Fruit fly (Drosophila melanogaster) whole organism, embryonic: Measurements from ENCODE around the gene Rrp45.
A peak's percentile ranks its signal among the peaks of the same experiment; 100 is the strongest.

Experiments
- Atf3 ChIP-seq: fragments of 200-800 bp; sonication (Bioruptor generic); optimal IDR thresholded peaks from 3 replicates; lab custom pipeline; 2016; ENCODE audit warnings: missing biosample characterization, missing genetic modification characterization
- CG10321 ChIP-seq: fragments of 200-800 bp; sonication (Bioruptor generic); IDR thresholded peaks from 2 replicates; pipeline ENCODE4 v1.3.6; 2022; ENCODE audit warnings: missing biosample characterization, missing genetic modification characterization
- CG15269 ChIP-seq: fragments of 200-800 bp; sonication (Bioruptor generic); optimal IDR thresholded peaks from 2 replicates; lab custom pipeline; 2018; ENCODE audit warnings: missing biosample characterization, mild to moderate bottlenecking, missing genetic modification characterization, moderate library complexity
- CG1603 ChIP-seq: fragments of 200-800 bp; sonication (Bioruptor generic); optimal IDR thresholded peaks from 2 replicates; lab custom pipeline; 2019; ENCODE audit warnings: missing biosample characterization, mild to moderate bottlenecking, missing genetic modification characterization, moderate library complexity
- CG16813 ChIP-seq: fragments of 200-800 bp; sonication (Bioruptor generic); IDR thresholded peaks from 3 replicates; pipeline ENCODE4 v1.3.6; 2022; ENCODE audit warnings: missing biosample characterization, missing genetic modification characterization; ENCODE audit not compliant: partially characterized antibody
- CG16863 ChIP-seq: fragments of 200-800 bp; sonication (Bioruptor generic); optimal IDR thresholded peaks from 3 replicates; lab custom pipeline; 2016; ENCODE audit warnings: missing biosample characterization, missing genetic modification characterization
- CG17385 ChIP-seq: fragments of 200-800 bp; sonication (Bioruptor generic); optimal IDR thresholded peaks from 3 replicates; lab custom pipeline; 2018; ENCODE audit warnings: missing biosample characterization, mild to moderate bottlenecking, missing genetic modification characterization
- CG17829 ChIP-seq: fragments of 200-800 bp; optimal IDR thresholded peaks from 2 replicates; lab custom pipeline; 2019; ENCODE audit warnings: missing biosample characterization, mild to moderate bottlenecking, missing genetic modification characterization, moderate library complexity
- CG1792 ChIP-seq: fragments of 200-800 bp; sonication (Bioruptor generic); optimal IDR thresholded peaks from 2 replicates; lab custom pipeline; 2016; ENCODE audit warnings: missing biosample characterization, missing genetic modification characterization
- CG3281 ChIP-seq: fragments of 200-800 bp; sonication (Bioruptor generic); optimal IDR thresholded peaks from 3 replicates; lab custom pipeline; 2017; ENCODE audit warnings: missing biosample characterization, mild to moderate bottlenecking, missing genetic modification characterization
- CG5180 ChIP-seq: fragments of 200-800 bp; sonication (Bioruptor generic); optimal IDR thresholded peaks from 3 replicates; lab custom pipeline; 2017; ENCODE audit warnings: missing biosample characterization, missing genetic modification characterization, mild to moderate bottlenecking, moderate library complexity, missing genetic modification reagents
- CG6272 ChIP-seq: fragments of 200-800 bp; sonication (Bioruptor generic); IDR thresholded peaks from 2 replicates; pipeline ENCODE4 v1.3.6; 2022; ENCODE audit warnings: missing biosample characterization, missing genetic modification characterization
- CG6854 ChIP-seq: fragments of 200-800 bp; sonication (Bioruptor generic); optimal IDR thresholded peaks from 3 replicates; lab custom pipeline; 2017; ENCODE audit warnings: missing biosample characterization, mild to moderate bottlenecking, missing genetic modification characterization
- D ChIP-seq, 2 experiments: fragments of 200-800 bp in 1 of 2; fragments of >200 bp in 1 of 2; sonication (Bioruptor generic) in 1 of 2; optimal IDR thresholded peaks; 2 replicates in 1 of 2; 3 replicates in 1 of 2; lab custom pipeline; 2017; ENCODE audit warnings: mild to moderate bottlenecking in 1 of 2, missing biosample characterization in 1 of 2, missing genetic modification characterization in 1 of 2, missing genetic modification reagents in 1 of 2
- Dad ChIP-seq: fragments of 200-800 bp; sonication (Bioruptor generic); optimal IDR thresholded peaks from 3 replicates; lab custom pipeline; 2016; ENCODE audit warnings: missing biosample characterization, missing genetic modification characterization
- Elba2 ChIP-seq: fragments of 200-800 bp; sonication (Bioruptor generic); optimal IDR thresholded peaks from 3 replicates; lab custom pipeline; 2016; ENCODE audit warnings: missing biosample characterization, missing genetic modification characterization
- Ets97D ChIP-seq: fragments of 200-800 bp; sonication (Bioruptor generic); optimal IDR thresholded peaks from 3 replicates; lab custom pipeline; 2016; ENCODE audit warnings: missing biosample characterization, missing genetic modification characterization
- Fer2 ChIP-seq: fragments of 200-800 bp; sonication (Bioruptor generic); optimal IDR thresholded peaks from 2 replicates; lab custom pipeline; 2018; ENCODE audit warnings: missing biosample characterization, mild to moderate bottlenecking, missing genetic modification characterization, moderate library complexity
- H15 ChIP-seq: fragments of 200-800 bp; sonication (Bioruptor generic); IDR thresholded peaks from 3 replicates; pipeline ENCODE4 v1.3.6; 2022; ENCODE audit warnings: missing biosample characterization, missing genetic modification characterization
- H2.0 ChIP-seq: fragments of 200-800 bp; sonication (Bioruptor generic); IDR thresholded peaks from 2 replicates; pipeline ENCODE4 v1.3.6; 2022; ENCODE audit warnings: missing biosample characterization, missing genetic modification characterization
- HLH3B ChIP-seq: fragments of 200-800 bp; sonication (Bioruptor generic); IDR thresholded peaks from 2 replicates; pipeline ENCODE4 v1.3.6; 2022; ENCODE audit warnings: missing biosample characterization, missing genetic modification characterization
- Hey ChIP-seq: fragments of 200-800 bp; sonication (Bioruptor generic); optimal IDR thresholded peaks from 3 replicates; lab custom pipeline; 2018; ENCODE audit warnings: missing biosample characterization, mild to moderate bottlenecking, missing genetic modification characterization
- Max ChIP-seq: fragments of 200-800 bp; sonication (Bioruptor generic); optimal IDR thresholded peaks from 2 replicates; lab custom pipeline; 2016; ENCODE audit warnings: missing biosample characterization, mild to moderate bottlenecking, missing genetic modification characterization
- Nf-YB ChIP-seq: fragments of 200-800 bp; sonication (Bioruptor generic); optimal IDR thresholded peaks from 3 replicates; lab custom pipeline; 2019; ENCODE audit warnings: missing biosample characterization, mild to moderate bottlenecking, missing genetic modification characterization, moderate library complexity
- Six4 ChIP-seq: fragments of 200-800 bp; sonication (Bioruptor generic); optimal IDR thresholded peaks from 2 replicates; lab custom pipeline; 2016; ENCODE audit warnings: missing biosample characterization, missing genetic modification characterization
- Taf1 ChIP-seq: fragments of 200-800 bp; sonication (Bioruptor generic); IDR thresholded peaks from 2 replicates; pipeline ENCODE4 v1.3.6; 2022; ENCODE audit warnings: missing biosample characterization, missing genetic modification characterization
- Vsx1 ChIP-seq: fragments of 200-800 bp; sonication (Bioruptor generic); optimal IDR thresholded peaks from 2 replicates; lab custom pipeline; 2017; ENCODE audit warnings: missing biosample characterization, mild to moderate bottlenecking, missing genetic modification characterization, missing genetic modification reagents
- Xrp1 ChIP-seq: fragments of 200-800 bp; sonication (Bioruptor generic); IDR thresholded peaks from 2 replicates; pipeline ENCODE4 v1.3.6; 2022; ENCODE audit warnings: missing biosample characterization, missing genetic modification characterization
- cas ChIP-seq: fragments of 200-800 bp; sonication (Bioruptor generic); IDR thresholded peaks from 2 replicates; pipeline ENCODE4 v1.3.6; 2022; ENCODE audit warnings: missing biosample characterization, missing genetic modification characterization
- caup ChIP-seq: fragments of 200-800 bp; sonication (Bioruptor generic); optimal IDR thresholded peaks from 3 replicates; lab custom pipeline; 2017; ENCODE audit warnings: missing biosample characterization, mild to moderate bottlenecking, missing genetic modification characterization, moderate library complexity; ENCODE audit not compliant: severe bottlenecking
- crp ChIP-seq, 2 experiments: fragments of 200-800 bp; sonication (Bioruptor generic); optimal IDR thresholded peaks; 2 replicates in 1 of 2; 3 replicates in 1 of 2; lab custom pipeline; 2017; ENCODE audit warnings: missing biosample characterization in 2 of 2, missing genetic modification characterization in 2 of 2, mild to moderate bottlenecking in 1 of 2, moderate library complexity in 1 of 2
- dati ChIP-seq: fragments of 200-800 bp; sonication (Bioruptor generic); IDR thresholded peaks from 2 replicates; pipeline ENCODE4 v1.3.6; 2022; ENCODE audit warnings: missing biosample characterization, missing genetic modification characterization
- disco-r ChIP-seq: fragments of 200-800 bp; sonication (Bioruptor generic); optimal IDR thresholded peaks from 2 replicates; lab custom pipeline; 2016; ENCODE audit warnings: missing biosample characterization, missing genetic modification characterization
- dmrt99B ChIP-seq: fragments of 200-800 bp; sonication (Bioruptor generic); optimal IDR thresholded peaks from 2 replicates; lab custom pipeline; 2018; ENCODE audit warnings: missing biosample characterization, mild to moderate bottlenecking, missing genetic modification characterization, moderate library complexity
- en ChIP-seq: fragments of 200-800 bp; sonication (Bioruptor generic); optimal IDR thresholded peaks from 2 replicates; lab custom pipeline; 2016; ENCODE audit warnings: missing biosample characterization, missing genetic modification characterization
- eve ChIP-seq, 2 experiments: fragments of >200 bp; optimal IDR thresholded peaks; 2 replicates each; lab custom pipeline; 2017; ENCODE audit warnings: missing biosample characterization in 2 of 2, missing genetic modification characterization in 2 of 2
- exex ChIP-seq: fragments of 200-800 bp; sonication (Bioruptor generic); optimal IDR thresholded peaks from 4 replicates; lab custom pipeline; 2018; ENCODE audit warnings: missing biosample characterization, mild to moderate bottlenecking, missing genetic modification characterization, moderate library complexity
- ftz-f1 ChIP-seq: fragments of 200-800 bp; sonication (Bioruptor generic); optimal IDR thresholded peaks from 2 replicates; lab custom pipeline; 2016; ENCODE audit warnings: missing biosample characterization, missing genetic modification characterization
- fu2 ChIP-seq: fragments of 200-800 bp; sonication (Bioruptor generic); optimal IDR thresholded peaks from 2 replicates; lab custom pipeline; 2016; ENCODE audit warnings: missing biosample characterization, missing genetic modification characterization
- jigr1 ChIP-seq: fragments of 200-800 bp; sonication (Bioruptor generic); IDR thresholded peaks from 3 replicates; pipeline ENCODE4 v1.3.6; 2022; ENCODE audit warnings: missing biosample characterization, missing genetic modification characterization
- peb ChIP-seq: fragments of 200-800 bp; sonication (Bioruptor generic); IDR thresholded peaks from 2 replicates; pipeline ENCODE4 v1.3.6; 2022; ENCODE audit warnings: missing biosample characterization, missing genetic modification characterization
- pita ChIP-seq: fragments of 200-800 bp; sonication (Bioruptor generic); optimal IDR thresholded peaks from 2 replicates; lab custom pipeline; 2017; ENCODE audit warnings: missing biosample characterization, mild to moderate bottlenecking, missing genetic modification characterization
- sc ChIP-seq, 3 experiments: fragments of >200 bp in 2 of 3; fragments of 200-800 bp in 1 of 3; sonication (Bioruptor generic) in 1 of 3; optimal IDR thresholded peaks; 2 replicates in 2 of 3; 3 replicates in 1 of 3; lab custom pipeline; 2017; ENCODE audit warnings: mild to moderate bottlenecking in 1 of 3, missing biosample characterization in 1 of 3, missing genetic modification characterization in 1 of 3, missing genetic modification reagents in 1 of 3
- sob ChIP-seq: fragments of 200-800 bp; sonication (Bioruptor generic); IDR thresholded peaks from 2 replicates; pipeline ENCODE4 v1.3.6; 2022; ENCODE audit warnings: missing biosample characterization, missing genetic modification characterization
- sqz ChIP-seq: fragments of 200-800 bp; sonication (Bioruptor generic); optimal IDR thresholded peaks from 3 replicates; lab custom pipeline; 2018; ENCODE audit warnings: missing biosample characterization, mild to moderate bottlenecking, missing genetic modification characterization
- twi ChIP-seq: fragments of 200-800 bp; optimal IDR thresholded peaks from 2 replicates; lab custom pipeline; 2019; ENCODE audit warnings: missing biosample characterization, mild to moderate bottlenecking, missing genetic modification characterization, moderate library complexity
- unc-4 ChIP-seq: fragments of 200-800 bp; sonication (Bioruptor generic); IDR thresholded peaks from 2 replicates; pipeline ENCODE4 v1.3.6; 2022; ENCODE audit warnings: missing biosample characterization, missing genetic modification characterization; ENCODE audit not compliant: partially characterized antibody

Gene Rrp45

DNA sequence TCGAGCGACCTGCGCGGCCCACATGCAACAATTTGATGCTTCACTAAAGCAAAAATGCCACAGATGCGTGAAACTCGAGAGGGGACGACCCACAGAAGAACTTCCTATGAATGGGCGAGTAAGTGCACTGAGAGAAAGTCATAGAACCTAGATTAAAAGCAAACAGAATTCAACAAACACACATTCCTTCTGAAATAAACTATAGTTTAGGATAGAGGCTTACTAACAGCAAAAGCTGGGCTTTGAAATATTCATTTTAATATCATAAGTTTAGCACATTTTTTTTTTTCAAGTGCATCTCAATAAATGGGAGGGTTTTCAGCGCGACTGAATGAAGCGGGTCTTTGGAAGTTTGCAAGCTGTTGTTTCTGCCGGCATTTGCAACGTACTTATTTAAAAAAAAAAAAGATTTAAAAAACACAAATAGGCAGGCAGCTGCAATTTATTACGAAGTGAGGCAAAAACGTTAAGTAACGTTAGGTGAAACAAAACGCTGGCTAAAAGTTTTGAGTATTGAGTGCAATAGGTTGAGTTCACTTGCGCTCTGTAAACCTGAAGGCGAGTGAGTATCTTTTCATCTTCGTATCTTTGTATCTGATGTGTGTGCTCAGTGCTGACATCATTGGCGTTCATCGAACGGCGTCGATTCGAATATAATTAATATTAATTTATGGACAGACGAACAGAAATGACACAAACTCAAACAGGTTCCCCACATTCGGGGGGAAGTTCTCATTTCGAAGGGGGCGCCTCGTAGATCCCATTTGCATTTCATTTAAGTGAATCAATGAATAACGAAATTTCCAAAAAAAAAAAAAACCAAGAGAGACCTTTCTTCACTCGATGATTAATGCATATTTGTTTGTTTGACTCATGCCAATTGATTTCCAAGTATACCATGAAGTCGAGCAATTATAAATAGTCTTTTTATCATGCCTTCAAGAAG, 17.9 kb downstream of the Rrp45 start (continued):
- TF ChIP-seq sob (GFP tag; lab: Robert Waterston, UW) (peak; percentile 59; the same call in 1 of the 2 replicates), CG1603 (peak; percentile 72), dati (GFP tag; lab: Robert Waterston, UW) (peak; percentile 62; the same call in 1 of the 2 replicates), Vsx1 (no peak), D (optimal IDR thresholded peaks at IDR 0.05; lab: Kevin White, UChicago) (no peak), D (GFP tag; optimal IDR thresholded peaks at IDR 0.05; lab: Kevin White, UChicago) (peak; percentile 70), CG6272 (0 out of 2 replicates have a peak, but pooled peaks have one; percentile 42), CG10321 (GFP tag; lab: Robert Waterston, UW) (no peak), Taf1 (GFP tag; lab: Robert Waterston, UW) (no peak), CG16863 (GFP tag; lab: Kevin White, UChicago) (peak; percentile 43), Elba2 (GFP tag; lab: Kevin White, UChicago) (no peak), dmrt99B (tag; lab: Kevin White, UChicago) (peak; percentile 61), cas (no peak), peb (GFP tag; lab: Robert Waterston, UW) (0 out of 2 replicates have a peak, but pooled peaks have one; percentile 31), disco-r (GFP tag; lab: Kevin White, UChicago) (no peak), crp (GFP tag; optimal IDR thresholded peaks at IDR 0.05; lab: Kevin White, UChicago) (no peak), CG17829 (tag; lab: Kevin White, UChicago) (peak; percentile 56), Ets97D (GFP tag; lab: Kevin White, UChicago) (peak; percentile 10), sc (optimal IDR thresholded peaks at IDR 0.05; lab: Kevin White, UChicago) (no peak), sc (GFP tag; optimal IDR thresholded peaks at IDR 0.05; lab: Kevin White, UChicago) (no peak), eve (GFP tag; optimal IDR thresholded peaks at IDR 0.05; lab: Kevin White, UChicago) (peak; percentile 1 to 62), HLH3B (GFP tag; lab: Robert Waterston, UW) (peak; percentile 56), CG1792 (GFP tag; lab: Kevin White, UChicago) (no peak), Hey (no peak), caup (GFP tag; lab: Kevin White, UChicago) (no peak), H2.0 (GFP tag; lab: Robert Waterston, UW) (peak; percentile 53; the same call in 1 of the 2 replicates), H15 (GFP tag; lab: Robert Waterston, UW) (peak; percentile 76), Max (peak; percentile 44), ftz-f1 (GFP tag; lab: Kevin White, UChicago) (no peak), CG16813 (no peak), pita (GFP tag; lab: Kevin White, UChicago) (no peak), unc-4 (GFP tag; lab: Robert Waterston, UW) (no peak), Atf3 (GFP tag; lab: Kevin White, UChicago) (peak; percentile 36), Six4 (peak; percentile 55), fu2 (GFP tag; lab: Kevin White, UChicago) (no peak), CG3281 (GFP tag; lab: Kevin White, UChicago) (no peak), twi (tag; lab: Kevin White, UChicago) (no peak), CG17385 (GFP tag; lab: Kevin White, UChicago) (no peak), CG5180 (GFP tag; lab: Kevin White, UChicago) (no peak), Fer2 (tag; lab: Kevin White, UChicago) (no peak), en (GFP tag; lab: Kevin White, UChicago) (peak; percentile 39), CG6854 (GFP tag; lab: Kevin White, UChicago) (no peak), Nf-YB (GFP tag; lab: Kevin White, UChicago) (no peak), sqz (GFP tag; lab: Kevin White, UChicago) (no peak), CG15269 (tag; lab: Kevin White, UChicago) (no peak), exex (tag; lab: Kevin White, UChicago) (no peak), Xrp1 (GFP tag; lab: Robert Waterston, UW) (peak; percentile 90), jigr1 (GFP tag; lab: Robert Waterston, UW) (0 out of 3 replicates have a peak, but pooled peaks have one; percentile 21), Dad (GFP tag; lab: Kevin White, UChicago) (peak; percentile 61)
